Fruit fly (Drosophila melanogaster) S2 (cell line): ENCODE results near the gene CG9168.

Experiments
- CG8478 ChIP-seq: fragments of >200 bp; optimal IDR thresholded peaks from 2 replicates; lab custom pipeline; 2018
- CTCF ChIP-seq, 2 experiments: fragments of >200 bp; optimal IDR thresholded peaks; 2 replicates each; lab custom pipeline; 2018

The CG9168 gene

DNA sequence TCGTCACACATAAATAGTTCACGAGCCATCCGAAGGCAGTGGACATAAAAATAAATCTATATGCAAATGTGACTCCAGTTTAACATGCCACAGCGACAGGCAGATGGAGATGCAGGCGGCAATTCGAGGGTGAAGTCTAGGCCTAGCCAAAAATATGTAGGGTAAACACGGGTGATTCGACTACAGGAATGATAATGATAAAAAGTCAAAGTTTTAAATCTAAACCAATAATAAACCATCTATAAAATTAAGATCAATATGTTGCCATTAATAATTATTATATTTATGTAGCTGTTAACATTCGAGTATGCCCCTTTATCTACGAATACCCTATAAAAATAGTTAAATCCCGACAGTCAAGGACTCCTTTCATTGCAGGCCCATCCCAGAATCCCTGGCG, 10.1 kb downstream of the CG9168 start:
- no peak for TF ChIP-seq CTCF (optimal IDR thresholded peaks at IDR 0.05; lab: Kevin White, UChicago)
- TF ChIP-seq CG8478 (lab: Kevin White, UChicago) = no peak

DNA sequence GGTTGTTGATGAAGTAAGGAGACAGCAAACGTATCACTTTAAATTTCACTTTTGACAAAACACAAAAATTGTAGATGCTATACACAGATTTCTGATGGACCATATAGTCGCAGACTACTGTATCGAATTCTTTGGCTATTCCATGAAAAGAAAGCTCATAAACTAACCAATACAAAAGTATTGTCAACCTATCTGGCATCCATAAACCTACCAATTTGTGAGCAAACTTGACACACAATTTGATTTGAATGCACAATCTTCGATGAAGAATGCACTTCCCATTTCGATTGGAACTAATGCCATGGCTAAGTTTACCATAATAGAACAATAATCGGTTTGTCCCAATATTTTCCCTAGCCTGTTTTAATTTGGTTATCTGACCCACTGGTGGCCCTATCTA, 12.5 kb downstream of the CG9168 start, which contains the start of gene CG9173:
TSS of gene CG9173 (minus strand) at position 101 of the 400 bp plus-strand sequence.
- no peak for TF ChIP-seq CTCF (optimal IDR thresholded peaks at IDR 0.05; lab: Kevin White, UChicago)
- TF ChIP-seq CG8478 (lab: Kevin White, UChicago) = no peak

DNA sequence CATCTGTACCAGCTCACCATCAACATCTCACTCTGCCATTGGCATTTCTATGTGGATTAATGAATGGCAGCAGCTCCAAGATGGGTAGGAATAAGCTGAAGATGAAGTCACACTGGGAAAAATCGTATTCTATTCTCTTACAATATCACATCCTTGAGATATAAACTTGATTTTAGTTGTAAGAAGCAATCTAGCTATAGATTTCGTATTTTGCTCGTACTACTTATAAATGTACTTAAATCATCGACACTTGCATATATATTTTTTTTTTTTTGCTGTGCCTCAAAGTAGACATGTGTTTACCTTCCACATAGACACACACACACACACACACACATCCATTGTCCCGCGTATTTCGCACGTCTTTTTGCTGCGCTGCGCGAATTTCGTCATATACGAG, 13.6 kb downstream of the CG9168 start:
- TF ChIP-seq CG8478 (lab: Kevin White, UChicago) = no peak
- TF ChIP-seq CTCF (optimal IDR thresholded peaks at IDR 0.05; lab: Kevin White, UChicago) = no peak

DNA sequence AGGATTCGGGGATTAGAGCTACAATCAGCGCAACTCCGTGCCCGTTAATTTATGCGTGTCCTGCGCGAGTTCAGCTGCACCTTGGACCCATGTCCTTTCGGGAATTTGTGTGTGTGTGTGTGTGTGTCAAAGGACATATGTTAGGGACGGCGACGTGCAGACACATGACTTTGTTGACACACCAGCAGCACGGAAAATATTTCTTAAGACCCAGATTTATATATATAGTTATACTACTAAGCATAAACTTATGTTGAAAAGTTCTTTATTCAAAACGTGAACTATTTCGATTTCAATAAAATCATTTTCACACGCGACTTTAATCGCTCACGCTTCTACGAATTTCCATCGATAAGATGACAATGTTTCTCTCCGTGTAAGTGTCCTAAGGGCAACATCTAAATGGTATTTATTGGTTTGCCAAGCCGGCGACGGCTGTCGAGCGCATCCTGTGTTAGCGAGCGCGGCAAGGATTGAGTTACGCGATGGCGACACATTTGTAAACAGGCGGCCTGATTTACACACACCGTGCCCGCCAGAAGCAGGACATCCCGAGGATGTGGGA, 20.7 kb downstream of the CG9168 start:
- TF ChIP-seq CG8478 (lab: Kevin White, UChicago) (no peak), CTCF (optimal IDR thresholded peaks at IDR 0.05; lab: Kevin White, UChicago) (no peak)

DNA sequence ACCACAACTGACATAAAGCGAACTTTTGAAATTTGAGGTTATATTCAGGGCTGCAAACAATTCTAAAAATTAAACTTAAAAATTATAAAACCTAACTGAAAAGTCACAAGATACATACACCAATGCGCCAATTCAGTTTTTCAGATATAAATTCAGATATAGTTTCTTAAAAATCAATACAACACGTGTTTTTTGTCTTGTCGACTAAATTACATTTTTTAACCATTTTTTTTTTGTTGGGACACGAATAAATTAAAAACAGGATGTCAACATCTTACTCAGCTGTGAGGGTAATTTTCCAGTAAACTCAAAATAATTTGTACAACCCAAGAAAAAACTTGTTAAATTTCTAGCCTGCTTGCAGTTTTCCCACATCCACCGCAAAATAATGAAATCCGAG, 26.9 kb downstream of the CG9168 start, which contains the start of gene SA2:
TSS of gene SA2 (minus strand) at position 101 of the 400 bp plus-strand sequence.
- TF ChIP-seq CTCF (optimal IDR thresholded peaks at IDR 0.05; lab: Kevin White, UChicago) = no peak
- no peak for TF ChIP-seq CG8478 (lab: Kevin White, UChicago)

DNA sequence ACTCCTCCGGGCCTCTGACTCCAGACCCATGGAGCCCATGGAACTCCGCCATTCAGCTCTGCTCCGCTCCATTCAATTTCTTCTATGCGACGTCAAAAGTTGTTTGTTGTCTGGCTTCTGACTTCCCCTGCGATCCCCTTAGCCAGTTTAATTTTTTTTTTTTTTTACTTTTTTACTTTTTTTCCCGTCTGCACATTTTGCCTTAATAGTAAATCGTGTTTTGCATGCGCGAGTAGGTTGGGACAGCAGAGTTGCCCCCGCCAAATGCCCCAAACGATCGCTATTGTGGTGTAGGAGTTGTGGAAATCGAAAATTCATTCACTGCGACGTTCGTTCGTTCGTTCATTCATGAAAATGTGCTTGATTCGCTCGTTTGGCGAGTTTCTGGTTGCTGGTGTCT, 30.1 kb downstream of the CG9168 start:
- TF ChIP-seq CTCF (optimal IDR thresholded peaks at IDR 0.05; lab: Kevin White, UChicago) (no peak), CG8478 (lab: Kevin White, UChicago) (no peak)

DNA sequence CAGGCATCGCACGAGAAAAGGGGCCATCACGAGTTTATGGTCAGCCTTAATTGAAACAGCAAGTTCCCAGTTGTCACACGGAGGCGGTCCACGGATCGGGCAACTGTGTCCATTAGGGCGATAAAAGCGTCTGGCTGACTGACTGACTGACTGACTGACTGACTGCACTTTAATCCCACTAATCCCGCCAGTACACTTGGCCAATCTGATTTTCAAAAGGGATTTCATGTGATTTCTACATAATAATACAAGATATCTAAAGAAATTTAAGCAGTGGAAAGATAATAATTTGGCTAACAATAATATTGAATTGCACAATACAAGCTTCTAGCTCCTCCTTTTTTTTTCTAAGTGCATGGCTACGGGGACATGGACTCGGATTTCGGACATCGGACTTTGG, 31.5 kb downstream of the CG9168 start:
- TF ChIP-seq CTCF (optimal IDR thresholded peaks at IDR 0.05; lab: Kevin White, UChicago) = no peak

DNA sequence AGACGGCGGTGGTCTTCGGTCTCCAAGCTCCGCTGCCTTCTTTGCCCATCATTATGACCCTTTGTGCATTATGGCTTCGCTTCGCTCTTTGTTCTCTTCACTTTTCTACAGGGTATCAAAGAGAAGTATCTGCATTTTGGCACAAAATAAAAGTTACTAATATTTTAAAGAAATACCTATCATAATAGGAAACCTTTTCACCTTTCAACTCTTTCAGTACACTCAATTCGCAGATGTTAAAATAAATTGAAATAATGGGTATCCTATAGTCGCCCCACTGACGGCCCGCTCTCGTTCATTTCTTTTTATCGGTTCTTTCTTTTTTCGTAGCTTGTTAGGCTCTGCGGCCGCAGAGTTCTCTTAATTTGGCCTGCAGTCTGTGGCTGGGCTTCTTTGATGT, 32.0 kb downstream of the CG9168 start:
- TF ChIP-seq CG8478 (lab: Kevin White, UChicago) (no peak), CTCF (optimal IDR thresholded peaks at IDR 0.05; lab: Kevin White, UChicago) (no peak)

DNA sequence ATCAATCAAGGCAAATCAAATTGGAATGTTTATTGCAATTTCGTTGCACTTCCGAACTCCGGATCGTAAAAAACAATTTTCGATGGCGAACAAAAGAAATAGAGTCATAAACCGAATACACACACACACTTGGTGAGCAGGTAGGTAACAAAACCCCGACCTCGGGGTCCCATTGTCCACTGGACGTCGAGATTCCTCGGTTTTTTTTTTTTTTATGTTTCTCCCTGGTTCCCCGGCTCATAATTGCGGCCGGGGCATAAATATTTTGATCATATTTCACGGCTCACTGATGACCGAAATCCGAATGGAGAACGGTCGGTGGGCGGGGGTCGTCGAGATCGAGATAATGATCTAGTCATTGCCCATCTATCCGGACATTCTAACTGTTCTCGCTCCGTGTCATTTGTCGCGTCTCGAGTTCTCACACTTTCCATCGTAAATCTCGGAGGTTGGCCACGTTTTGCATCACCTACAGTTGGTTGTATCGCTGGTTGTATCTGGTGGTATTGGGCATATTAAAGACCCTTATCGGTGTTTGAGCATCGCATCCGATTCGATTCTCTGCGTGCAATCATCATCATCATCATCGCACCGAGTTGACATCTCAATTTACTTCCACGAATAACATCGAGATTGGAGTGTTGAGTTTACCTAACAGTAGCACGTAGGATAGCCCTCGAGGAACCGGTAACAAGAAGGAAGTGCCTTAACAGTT, 37.1 kb downstream of the CG9168 start:
- TF ChIP-seq CTCF (optimal IDR thresholded peaks at IDR 0.05; lab: Kevin White, UChicago) (no peak), CG8478 (lab: Kevin White, UChicago) (no peak)

DNA sequence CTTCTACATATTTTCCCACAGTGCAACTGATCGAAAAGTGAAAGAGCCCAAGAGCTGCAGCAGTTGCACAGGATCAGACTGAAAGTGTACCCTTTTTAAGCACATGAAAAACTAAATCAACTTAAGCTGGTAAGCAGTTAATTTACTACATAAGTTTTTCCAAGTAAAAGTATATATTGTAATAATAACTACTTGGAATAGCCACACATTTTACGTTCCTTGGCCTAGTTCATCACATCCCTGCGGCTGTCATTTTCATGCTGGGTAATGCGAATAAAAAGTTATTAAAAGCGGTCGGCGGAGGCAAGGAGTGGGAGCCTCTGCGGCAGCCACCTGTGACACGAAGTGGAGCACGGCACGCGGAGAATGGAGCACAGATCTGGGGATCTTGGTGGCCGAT, 40.1 kb downstream of the CG9168 start:
- TF ChIP-seq CTCF (optimal IDR thresholded peaks at IDR 0.05; lab: Kevin White, UChicago) = no peak
- no peak for TF ChIP-seq CG8478 (lab: Kevin White, UChicago)

DNA sequence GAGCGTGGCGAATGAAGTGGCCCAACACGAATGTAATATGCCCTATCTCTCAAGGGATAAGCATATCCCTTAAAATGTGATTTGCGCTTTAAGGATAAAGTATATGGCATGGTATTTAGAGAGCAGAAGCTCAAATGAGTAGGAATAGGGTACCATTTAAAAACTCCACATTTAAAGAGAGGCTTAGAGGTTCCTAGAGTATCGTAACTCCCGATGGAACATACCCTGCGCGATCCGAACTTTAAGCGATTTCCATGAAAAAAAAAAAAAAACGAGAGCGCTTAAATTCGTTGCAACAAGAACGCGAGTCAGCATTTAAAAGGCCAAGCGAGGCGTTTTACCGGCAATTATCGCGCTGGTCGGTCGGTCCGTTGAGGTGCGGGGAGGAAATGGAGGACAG, 46.4 kb downstream of the CG9168 start:
- no peak for TF ChIP-seq CG8478 (lab: Kevin White, UChicago)
- TF ChIP-seq CTCF (optimal IDR thresholded peaks at IDR 0.05; lab: Kevin White, UChicago) = no peak

DNA sequence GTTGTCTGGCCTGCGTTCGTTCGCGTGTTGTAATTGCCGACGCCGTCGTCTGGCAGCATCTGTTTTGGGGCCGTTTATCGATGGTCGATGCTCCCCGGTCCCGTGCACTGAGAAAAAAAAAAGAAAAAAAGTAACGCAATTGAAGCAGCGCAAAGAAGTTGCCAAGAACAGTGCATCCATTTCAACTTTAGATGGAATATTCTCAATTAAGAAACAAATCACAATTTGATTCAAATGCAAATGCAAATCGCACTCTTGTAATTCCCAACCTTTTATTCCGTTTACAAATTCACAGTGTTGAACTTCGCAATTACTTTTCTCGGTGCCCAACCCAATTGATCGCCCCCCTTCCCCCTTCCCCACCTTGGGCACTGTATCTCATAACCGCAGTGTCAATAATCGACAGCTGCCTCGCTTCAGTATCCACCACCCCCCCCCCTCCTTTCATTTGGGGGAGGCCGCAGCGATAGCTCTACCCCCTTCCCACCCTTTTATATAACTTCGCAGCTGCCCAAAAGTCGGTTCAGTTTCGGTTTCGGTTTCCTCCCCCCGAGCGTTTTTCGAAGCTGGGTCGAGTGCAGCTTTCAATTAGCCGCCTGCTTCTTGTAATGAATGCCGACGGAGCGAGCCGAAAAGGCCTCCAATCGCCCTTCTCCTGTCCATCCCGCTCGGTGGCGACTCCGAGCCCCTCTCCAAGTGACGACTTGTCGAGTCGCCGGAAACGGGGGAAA, 47.3 kb downstream of the CG9168 start:
- TF ChIP-seq CTCF (optimal IDR thresholded peaks at IDR 0.05; lab: Kevin White, UChicago) (no peak), CG8478 (lab: Kevin White, UChicago) (no peak)

DNA sequence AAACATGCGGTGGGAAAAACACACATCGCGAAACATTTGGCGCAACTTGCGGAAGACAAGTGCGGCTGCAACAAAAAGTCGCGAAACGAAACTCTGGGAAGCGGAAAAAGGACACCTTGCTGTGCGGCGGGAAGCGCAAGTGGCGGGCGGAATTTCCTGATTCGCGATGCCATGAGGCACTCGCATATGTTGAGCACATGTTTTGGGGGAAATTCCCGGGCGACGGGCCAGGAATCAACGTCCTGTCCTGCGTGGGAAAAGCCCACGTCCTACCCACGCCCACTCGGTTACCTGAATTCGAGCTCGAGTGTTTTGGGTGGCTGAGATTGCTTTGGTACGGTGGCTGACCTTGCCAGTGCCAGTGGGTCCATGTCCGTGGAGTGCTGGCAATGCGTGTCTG, 51.0 kb downstream of the CG9168 start:
- TF ChIP-seq CG8478 (lab: Kevin White, UChicago) (no peak), CTCF (optimal IDR thresholded peaks at IDR 0.05; lab: Kevin White, UChicago) (no peak)
